Worm (Caenorhabditis elegans): ENCODE results near the gene srh-135.

Gene srh-135

DNA sequence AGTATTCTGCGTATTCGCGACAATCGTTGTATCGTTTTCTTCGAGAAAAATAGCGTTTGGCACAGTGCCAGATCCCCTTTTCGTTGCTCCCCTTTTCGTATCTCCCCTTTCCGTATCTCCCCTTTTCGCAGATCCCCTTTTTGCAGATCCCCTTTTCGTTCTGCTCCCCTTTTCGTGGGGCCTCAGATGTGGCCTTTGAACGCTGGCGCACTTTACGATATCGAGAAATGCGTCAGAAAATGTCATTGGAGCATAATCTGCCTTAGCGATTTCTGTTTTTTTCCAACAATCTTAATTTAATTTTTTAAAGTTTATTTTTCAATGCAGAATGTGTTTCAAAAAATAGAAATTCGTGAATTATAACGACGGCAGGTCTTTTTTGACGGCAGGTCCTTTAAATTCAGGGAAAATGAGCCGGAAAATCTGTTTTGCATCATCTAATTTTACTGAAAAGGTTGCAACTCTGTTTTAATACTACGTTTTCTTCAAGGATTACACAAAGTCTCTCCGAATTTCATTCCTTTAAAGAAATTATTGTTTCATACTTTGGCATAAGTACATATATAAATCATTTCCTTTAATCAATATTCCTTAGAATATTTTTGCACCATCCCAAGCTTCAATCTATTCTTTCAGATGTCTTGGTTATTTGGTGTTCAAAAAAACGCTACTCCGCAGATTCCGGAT, 21.6 kb upstream of the srh-135 start, which contains the start of gene atad-3 (continued):
- TF ChIP-seq B0261.1 (tag; optimal IDR thresholded peaks at IDR 0.05) (peak; percentile 10), lin-40 (tag; optimal IDR thresholded peaks at IDR 0.05) (peak; percentile 73), F57C9.4 (tag; optimal IDR thresholded peaks at IDR 0.05) (no peak), hmg-1.2 (GFP tag; IDR thresholded peaks at IDR 0.05) (peak; percentile 78), bed-2 (GFP tag; IDR thresholded peaks at IDR 0.05) (peak; percentile 97), C06A6.2 (GFP tag; conservative IDR thresholded peaks at IDR 0.05) (peak; percentile 89), Y95B8A.8 (GFP tag; IDR thresholded peaks at IDR 0.05) (peak; percentile 97), attf-3 (GFP tag; conservative IDR thresholded peaks at IDR 0.05) (peak; percentile 86), snpc-1.1 (tag; optimal IDR thresholded peaks at IDR 0.05; ENCODE audit: insufficient read depth) (no peak), F22D6.2 (tag; optimal IDR thresholded peaks at IDR 0.05) (peak; percentile 9), snpc-4 (GFP tag; optimal IDR thresholded peaks at IDR 0.05) (peak; percentile 23), snpc-4 (tag; optimal IDR thresholded peaks at IDR 0.05) (peak; percentile 21 to 69 (median 52)), gei-17 (GFP tag; optimal IDR thresholded peaks at IDR 0.05) (no peak), ama-1 (optimal IDR thresholded peaks at IDR 0.05) (no peak), ama-1 (GFP tag; optimal IDR thresholded peaks at IDR 0.05) (no peak), nhr-80 (tag; optimal IDR thresholded peaks at IDR 0.05) (peak; percentile 63), die-1 (tag; optimal IDR thresholded peaks at IDR 0.05) (no peak), sdz-38 (tag; optimal IDR thresholded peaks at IDR 0.05) (no peak), let-526 (GFP tag; IDR thresholded peaks at IDR 0.05) (peak; percentile 95), nhr-120 (GFP tag; IDR thresholded peaks at IDR 0.05) (no peak), zim-3 (tag; optimal IDR thresholded peaks at IDR 0.05) (peak; percentile 66), B0336.3 (GFP tag; IDR thresholded peaks at IDR 0.05) (peak; percentile 70; the same call in 1 of the 2 replicates), ztf-28 (GFP tag; IDR thresholded peaks at IDR 0.05) (peak; percentile 98), hlh-12 (tag; optimal IDR thresholded peaks at IDR 0.05) (no peak), F10E7.11 (tag; optimal IDR thresholded peaks at IDR 0.05) (no peak), hrde-1 (tag; optimal IDR thresholded peaks at IDR 0.05; ENCODE audit: borderline replicate concordance) (peak; percentile 33), ekl-4 (GFP tag; IDR thresholded peaks at IDR 0.05) (peak; percentile 94), ceh-79 (tag; optimal IDR thresholded peaks at IDR 0.05) (no peak), ztf-26 (tag; optimal IDR thresholded peaks at IDR 0.05) (peak; percentile 33), nhr-179 (tag; optimal IDR thresholded peaks at IDR 0.05) (no peak), lsy-27 (tag; optimal IDR thresholded peaks at IDR 0.05; ENCODE audit: borderline replicate concordance, insufficient read depth) (no peak), hmg-20 (GFP tag; IDR thresholded peaks at IDR 0.05) (peak; percentile 87), lir-1 (GFP tag; conservative IDR thresholded peaks at IDR 0.05) (peak; percentile 93), ztf-25 (GFP tag; IDR thresholded peaks at IDR 0.05) (peak; percentile 98), B0019.2 (GFP tag; conservative IDR thresholded peaks at IDR 0.05) (peak; percentile 95), F39B2.1 (GFP tag; IDR thresholded peaks at IDR 0.05) (no peak), pbrm-1 (GFP tag; IDR thresholded peaks at IDR 0.05) (peak; percentile 98), K11D2.4 (GFP tag; IDR thresholded peaks at IDR 0.05) (peak; percentile 97), nfyb-1 (GFP tag; IDR thresholded peaks at IDR 0.05) (peak; percentile 95), let-607 (tag; optimal IDR thresholded peaks at IDR 0.05) (peak in 1 of 2 experiments; percentile 63), snpc-3.4 (tag; optimal IDR thresholded peaks at IDR 0.05) (no peak), Y53F4B.3 (GFP tag; IDR thresholded peaks at IDR 0.05) (peak; percentile 90), snpc-1.3 (tag; optimal IDR thresholded peaks at IDR 0.05; ENCODE audit: insufficient read depth) (peak; percentile 12), madf-3 (GFP tag; IDR thresholded peaks at IDR 0.05) (peak; percentile 94), madf-10 (tag; optimal IDR thresholded peaks at IDR 0.05) (peak; percentile 87), xnd-1 (tag; optimal IDR thresholded peaks at IDR 0.05) (no peak), ceh-27 (GFP tag; optimal IDR thresholded peaks at IDR 0.05) (peak; percentile 94), pha-4 (tag; optimal IDR thresholded peaks at IDR 0.05) (no peak)
